Worm (Caenorhabditis elegans) whole organism, young adult: Measurements from ENCODE around the gene C14C6.8.

ENCODE experiments used
- B0035.1 ChIP-seq: sonication (generic microtip); optimal IDR thresholded peaks from 2 replicates; lab custom pipeline; 2016; ENCODE audit warnings: missing genetic modification characterization, mild to moderate bottlenecking, missing compliant biosample characterization, missing genotype, missing genetic modification reagents
- B0261.1 ChIP-seq: sonication (generic microtip); optimal IDR thresholded peaks from 2 replicates; lab custom pipeline; 2016; ENCODE audit warnings: mild to moderate bottlenecking, missing genetic modification characterization, moderate library complexity, missing compliant biosample characterization
- B0336.3 ChIP-seq: fragments of 200-800 bp; sonication (Bioruptor generic); IDR thresholded peaks from 2 replicates; pipeline ENCODE4 v1.3.6; 2022; ENCODE audit warnings: missing genetic modification characterization, missing compliant biosample characterization
- C17E4.6 ChIP-seq: fragments of 200-800 bp; sonication (Bioruptor generic); IDR thresholded peaks from 2 replicates; pipeline ENCODE4 v1.3.6; 2022; ENCODE audit warnings: missing genetic modification reagents, missing genetic modification characterization, missing compliant biosample characterization
- D2030.7 ChIP-seq: fragments of 200-800 bp; sonication (Bioruptor generic); IDR thresholded peaks from 2 replicates; pipeline ENCODE4 v1.3.6; 2022; ENCODE audit warnings: missing genetic modification reagents, missing genetic modification characterization, missing compliant biosample characterization
- F23B12.7 ChIP-seq: sonication (generic microtip); optimal IDR thresholded peaks from 2 replicates; lab custom pipeline; 2017; ENCODE audit warnings: missing genetic modification characterization, mild to moderate bottlenecking, missing compliant biosample characterization, antibody characterized with exemption, moderate library complexity; ENCODE audit not compliant: insufficient read depth
- F37B4.10 ChIP-seq: fragments of 200-800 bp; sonication (Bioruptor generic); IDR thresholded peaks from 2 replicates; pipeline ENCODE4 v1.3.6; 2022; ENCODE audit warnings: missing genetic modification characterization, missing compliant biosample characterization
- F39B2.1 ChIP-seq: fragments of 200-800 bp; sonication (Bioruptor generic); IDR thresholded peaks from 2 replicates; pipeline ENCODE4 v1.3.6; 2022; ENCODE audit warnings: missing genetic modification reagents, missing genetic modification characterization, missing compliant biosample characterization
- F52B5.7 ChIP-seq: sonication (generic microtip); optimal IDR thresholded peaks from 2 replicates; lab custom pipeline; 2016; ENCODE audit warnings: mild to moderate bottlenecking, missing genetic modification characterization, missing compliant biosample characterization
- F55B11.4 ChIP-seq: sonication (generic microtip); optimal IDR thresholded peaks from 2 replicates; lab custom pipeline; 2016; ENCODE audit warnings: missing compliant biosample characterization, missing genetic modification characterization, borderline replicate concordance; ENCODE audit not compliant: insufficient read depth
- F57A8.1 ChIP-seq: fragments of 200-800 bp; sonication (Bioruptor generic); optimal IDR thresholded peaks from 2 replicates; lab custom pipeline; 2018; ENCODE audit warnings: mild to moderate bottlenecking, missing genetic modification characterization, moderate library complexity, missing compliant biosample characterization
- T26A5.8 ChIP-seq: sonication (generic microtip); optimal IDR thresholded peaks from 2 replicates; lab custom pipeline; 2016; ENCODE audit warnings: missing genetic modification characterization, missing compliant biosample characterization
- Y79H2A.3 ChIP-seq: fragments of 200-800 bp; sonication (Bioruptor generic); conservative IDR thresholded peaks from 2 replicates; pipeline ENCODE4 v1.3.6; 2022; ENCODE audit warnings: missing genetic modification reagents, missing genetic modification characterization, missing compliant biosample characterization
- ama-1 ChIP-seq, 3 experiments: fragments of 150-350 bp in 1 of 3; sonication (generic microtip) in 2 of 3; optimal IDR thresholded peaks; 2 replicates each; lab custom pipeline; 2014 to 2018; ENCODE audit warnings: missing biosample characterization in 2 of 3, missing genetic modification characterization in 2 of 3, missing genetic modification reagents in 2 of 3
- attf-3 ChIP-seq: fragments of 200-800 bp; sonication (Bioruptor generic); conservative IDR thresholded peaks from 2 replicates; pipeline ENCODE4 v1.3.6; 2022; ENCODE audit warnings: missing genetic modification reagents, missing genetic modification characterization, missing compliant biosample characterization
- attf-6 ChIP-seq: fragments of 200-800 bp; sonication (Bioruptor generic); IDR thresholded peaks from 2 replicates; pipeline ENCODE4 v1.3.6; 2022; ENCODE audit warnings: missing genetic modification reagents, missing genetic modification characterization, missing compliant biosample characterization
- bed-2 ChIP-seq: fragments of 200-800 bp; sonication (Bioruptor generic); IDR thresholded peaks from 2 replicates; pipeline ENCODE4 v1.3.6; 2022; ENCODE audit warnings: missing genetic modification reagents, missing genetic modification characterization, missing compliant biosample characterization
- ceh-27 ChIP-seq: fragments of 200-800 bp; sonication (Bioruptor generic); optimal IDR thresholded peaks from 2 replicates; lab custom pipeline; 2018; ENCODE audit warnings: mild to moderate bottlenecking, missing genetic modification characterization, moderate library complexity, missing compliant biosample characterization
- ceh-58 ChIP-seq: fragments of 200-800 bp; sonication (Bioruptor generic); IDR thresholded peaks from 2 replicates; pipeline ENCODE4 v1.3.6; 2022; ENCODE audit warnings: missing genetic modification characterization, missing compliant biosample characterization
- egl-18 ChIP-seq: fragments of 200-800 bp; sonication (Bioruptor generic); IDR thresholded peaks from 2 replicates; pipeline ENCODE4 v1.3.6; 2022; ENCODE audit warnings: missing genetic modification reagents, missing genetic modification characterization, missing compliant biosample characterization
- egrh-3 ChIP-seq: fragments of 200-800 bp; sonication (Bioruptor generic); IDR thresholded peaks from 2 replicates; pipeline ENCODE4 v1.3.6; 2022; ENCODE audit warnings: missing genetic modification reagents, missing genetic modification characterization, missing compliant biosample characterization
- fkh-3 ChIP-seq: sonication (generic microtip); optimal IDR thresholded peaks from 2 replicates; lab custom pipeline; 2016; ENCODE audit warnings: mild to moderate bottlenecking, missing genetic modification characterization, missing compliant biosample characterization
- hmg-1.2 ChIP-seq: fragments of 200-800 bp; sonication (Bioruptor generic); IDR thresholded peaks from 2 replicates; pipeline ENCODE4 v1.3.6; 2022; ENCODE audit warnings: missing genetic modification reagents, missing genetic modification characterization, missing compliant biosample characterization
- let-607 ChIP-seq, 2 experiments: fragments of 200-800 bp in 1 of 2; sonication (Bioruptor generic) in 1 of 2; sonication (generic microtip) in 1 of 2; optimal IDR thresholded peaks; 2 replicates each; lab custom pipeline; 2016 to 2018; ENCODE audit warnings: mild to moderate bottlenecking in 2 of 2, missing compliant biosample characterization in 2 of 2, missing genetic modification characterization in 2 of 2, moderate library complexity in 2 of 2, missing genotype in 1 of 2
- lin-54 ChIP-seq: fragments of 200-800 bp; sonication (Bioruptor generic); optimal IDR thresholded peaks from 2 replicates; lab custom pipeline; 2018; ENCODE audit warnings: mild to moderate bottlenecking, missing genetic modification characterization, missing compliant biosample characterization
- lir-1 ChIP-seq: fragments of 200-800 bp; sonication (Bioruptor generic); conservative IDR thresholded peaks from 2 replicates; pipeline ENCODE4 v1.3.6; 2022; ENCODE audit warnings: missing genetic modification reagents, missing genetic modification characterization, missing compliant biosample characterization
- madf-8 ChIP-seq: fragments of 200-800 bp; sonication (Bioruptor generic); conservative IDR thresholded peaks from 2 replicates; pipeline ENCODE4 v1.3.6; 2022; ENCODE audit warnings: missing genetic modification reagents, missing genetic modification characterization, missing compliant biosample characterization
- nfyb-1 ChIP-seq: fragments of 200-800 bp; sonication (Bioruptor generic); IDR thresholded peaks from 2 replicates; pipeline ENCODE4 v1.3.6; 2022; ENCODE audit warnings: missing genetic modification reagents, missing genetic modification characterization, missing compliant biosample characterization
- nhr-179 ChIP-seq: sonication (generic microtip); optimal IDR thresholded peaks from 2 replicates; lab custom pipeline; 2016; ENCODE audit warnings: mild to moderate bottlenecking, missing genetic modification characterization, missing compliant biosample characterization
- nhr-90 ChIP-seq: sonication (generic microtip); optimal IDR thresholded peaks from 2 replicates; lab custom pipeline; 2016; ENCODE audit warnings: missing genotype, mild to moderate bottlenecking, missing genetic modification characterization, missing compliant biosample characterization
- rpc-1 ChIP-seq, 2 experiments: fragments of 150-350 bp in 1 of 2; sonication (generic microtip) in 1 of 2; optimal IDR thresholded peaks; 2 replicates each; lab custom pipeline; 2014 to 2018; ENCODE audit warnings: missing biosample characterization in 1 of 2, missing genetic modification characterization in 1 of 2, missing genetic modification reagents in 1 of 2, missing genotype in 1 of 2
- snpc-1.1 ChIP-seq: sonication (generic microtip); optimal IDR thresholded peaks from 2 replicates; lab custom pipeline; 2017; ENCODE audit warnings: missing genetic modification characterization, mild to moderate bottlenecking, missing compliant biosample characterization, antibody characterized with exemption, moderate library complexity, missing genotype, missing genetic modification reagents; ENCODE audit not compliant: insufficient read depth
- snpc-4 ChIP-seq, 5 experiments: fragments of 150-350 bp in 1 of 5; sonication (generic microtip) in 4 of 5; optimal IDR thresholded peaks; 2 replicates each; lab custom pipeline; 2014 to 2018; ENCODE audit warnings: missing genetic modification characterization in 5 of 5, missing biosample characterization in 3 of 5, antibody characterized with exemption in 2 of 5, mild to moderate bottlenecking in 2 of 5, missing compliant biosample characterization in 2 of 5, missing genotype in 2 of 5, moderate library complexity in 2 of 5, missing genetic modification reagents in 1 of 5
- sptf-2 ChIP-seq: fragments of 200-800 bp; sonication (Bioruptor generic); optimal IDR thresholded peaks from 2 replicates; lab custom pipeline; 2018; ENCODE audit warnings: mild to moderate bottlenecking, missing genetic modification characterization, missing compliant biosample characterization
- tbp1 ChIP-seq: fragments of 200-800 bp; sonication (Bioruptor generic); optimal IDR thresholded peaks from 2 replicates; lab custom pipeline; 2018; ENCODE audit warnings: mild to moderate bottlenecking, missing genetic modification characterization, missing compliant biosample characterization
- tlf-1 ChIP-seq: fragments of 200-800 bp; sonication (Bioruptor generic); optimal IDR thresholded peaks from 2 replicates; lab custom pipeline; 2018; ENCODE audit warnings: mild to moderate bottlenecking, missing genetic modification characterization, missing compliant biosample characterization
- xnd-1 ChIP-seq: sonication (generic microtip); optimal IDR thresholded peaks from 2 replicates; lab custom pipeline; 2016; ENCODE audit warnings: missing genotype, missing genetic modification reagents, missing genetic modification characterization, missing compliant biosample characterization
- zim-3 ChIP-seq: sonication (generic microtip); optimal IDR thresholded peaks from 2 replicates; lab custom pipeline; 2017; ENCODE audit warnings: mild to moderate bottlenecking, missing genetic modification characterization, moderate library complexity, missing compliant biosample characterization
- ztf-18 ChIP-seq: sonication (generic microtip); optimal IDR thresholded peaks from 2 replicates; lab custom pipeline; 2016; ENCODE audit warnings: missing genotype, mild to moderate bottlenecking, missing genetic modification characterization, missing compliant biosample characterization
- ztf-3 ChIP-seq: fragments of 200-800 bp; sonication (Bioruptor generic); optimal IDR thresholded peaks from 2 replicates; lab custom pipeline; 2018; ENCODE audit warnings: mild to moderate bottlenecking, missing genetic modification characterization, missing compliant biosample characterization

The C14C6.8 gene

DNA sequence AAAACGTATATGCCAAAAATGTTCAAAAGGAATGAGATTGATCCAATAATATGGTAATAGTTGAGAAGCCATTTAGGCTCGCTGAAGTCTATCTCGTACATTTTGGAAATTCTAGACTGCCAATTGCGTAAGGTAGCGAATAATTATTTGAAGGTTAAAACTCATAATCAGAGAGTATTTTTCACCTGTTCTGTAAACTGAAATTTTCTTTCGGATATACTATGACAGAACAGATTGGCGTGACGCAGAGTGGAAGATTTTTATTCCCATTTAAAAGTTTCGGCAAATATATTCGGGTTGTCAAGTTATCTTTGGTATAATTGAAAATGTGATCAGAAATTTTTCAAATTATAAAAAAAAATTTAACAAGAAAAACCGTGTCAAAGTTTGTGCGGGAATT lies 15.1 kb upstream of the C14C6.8 start, which contains the start of gene sri-72:
Gene sri-72, minus strand, starts transcription at position 101 of the 400 bp plus-strand sequence.
- TF ChIP-seq sptf-2 (GFP tag; lab: Kevin White, UChicago) (no peak), lir-1 (GFP tag; lab: Robert Waterston, UW) (no peak), ztf-3 (GFP tag; lab: Kevin White, UChicago) (no peak), ceh-27 (no peak), nhr-90 (no peak), B0336.3 (GFP tag; lab: Robert Waterston, UW) (no peak), ztf-18 (tag; lab: Kevin White, UChicago) (no peak), T26A5.8 (no peak), snpc-1.1 (tag; lab: Kevin White, UChicago) (no peak), ama-1 (optimal IDR thresholded peaks at IDR 0.05; lab: Kevin White, UChicago) (no peak), ama-1 (GFP tag; optimal IDR thresholded peaks at IDR 0.05; lab: Kevin White, UChicago) (no peak)

ce11 chrV:565984-566383 lies 13.0 kb upstream of the C14C6.8 start, which contains the start of gene sri-73:
Gene sri-73, minus strand, starts transcription at chrV:566084.
- TF ChIP-seq xnd-1 (tag; lab: Kevin White, UChicago) (no peak), nhr-179 (no peak), B0261.1 (tag; lab: Kevin White, UChicago) (no peak), F23B12.7 (tag; lab: Kevin White, UChicago) (no peak), ceh-58 (GFP tag; lab: Robert Waterston, UW) (no peak), tlf-1 (GFP tag; lab: Kevin White, UChicago) (no peak), snpc-1.1 (tag; lab: Kevin White, UChicago) (no peak), C17E4.6 (GFP tag; lab: Robert Waterston, UW) (no peak), hmg-1.2 (GFP tag; lab: Robert Waterston, UW) (no peak), B0336.3 (GFP tag; lab: Robert Waterston, UW) (no peak), attf-3 (no peak), lin-54 (GFP tag; lab: Kevin White, UChicago) (no peak), nfyb-1 (GFP tag; lab: Robert Waterston, UW) (no peak), rpc-1 (optimal IDR thresholded peaks at IDR 0.05; lab: Kevin White, UChicago) (no peak), rpc-1 (tag; optimal IDR thresholded peaks at IDR 0.05; lab: Kevin White, UChicago) (no peak)

- TF ChIP-seq nhr-179 = no peak
- no peak for TF ChIP-seq attf-6 (GFP tag; lab: Robert Waterston, UW)
- TF ChIP-seq, all 124 proteins: peak for 0
These were observed 9.9 kb upstream of the C14C6.8 start, which contains the start of gene C14C6.2 for ce11 chrV:562834-563233. Gene C14C6.2, plus strand, starts transcription at chrV:563134.

ce11 chrV:559940-560339 lies 7.0 kb upstream of the C14C6.8 start, which contains the start of gene srx-7:
Gene srx-7, plus strand, starts transcription at chrV:560195.
- TF ChIP-seq Y79H2A.3 (GFP tag; lab: Robert Waterston, UW) (no peak), snpc-1.1 (tag; lab: Kevin White, UChicago) (peak; percentile 3), snpc-4 (GFP tag; optimal IDR thresholded peaks at IDR 0.05; lab: Kevin White, UChicago) (no peak), snpc-4 (tag; optimal IDR thresholded peaks at IDR 0.05; lab: Kevin White, UChicago) (peak in 1 of 4 experiments; percentile 65)

ce11 chrV:556055-556454 lies 3.1 kb upstream of the C14C6.8 start, which contains the start of gene srx-8:
Gene srx-8, minus strand, starts transcription at chrV:556155.
- TF ChIP-seq egl-18 (GFP tag; lab: Robert Waterston, UW) (no peak), zim-3 (tag; lab: Kevin White, UChicago) (no peak), nhr-179 (no peak), F37B4.10 (GFP tag; lab: Robert Waterston, UW) (no peak), lin-54 (GFP tag; lab: Kevin White, UChicago) (no peak), fkh-3 (tag; lab: Kevin White, UChicago) (no peak), F57A8.1 (GFP tag; lab: Kevin White, UChicago) (no peak), madf-8 (GFP tag; lab: Robert Waterston, UW) (no peak), bed-2 (GFP tag; lab: Robert Waterston, UW) (no peak), B0035.1 (tag; lab: Kevin White, UChicago) (no peak), F52B5.7 (no peak), F39B2.1 (GFP tag; lab: Robert Waterston, UW) (no peak), tbp1 (no peak), D2030.7 (GFP tag; lab: Robert Waterston, UW) (no peak), egrh-3 (GFP tag; lab: Robert Waterston, UW) (no peak), F55B11.4 (tag; lab: Kevin White, UChicago) (no peak), let-607 (tag; optimal IDR thresholded peaks at IDR 0.05; lab: Kevin White, UChicago) (no peak)
